Fruit fly (Drosophila melanogaster): Measurements from ENCODE around the gene CG2021.

- TF ChIP-seq CG16779 (tag; optimal IDR thresholded peaks at IDR 0.05) (no peak), CG1621 (tag; optimal IDR thresholded peaks at IDR 0.05) (no peak), fkh (GFP tag; optimal IDR thresholded peaks at IDR 0.05) (no peak), OdsH (GFP tag; optimal IDR thresholded peaks at IDR 0.05) (no peak), Ets21C (GFP tag; optimal IDR thresholded peaks at IDR 0.05) (no peak), CG6163 (GFP tag; IDR thresholded peaks at IDR 0.05) (no peak), Sox102F (GFP tag; optimal IDR thresholded peaks at IDR 0.05) (no peak), cyc (GFP tag; optimal IDR thresholded peaks at IDR 0.05) (no peak), Gug (GFP tag; IDR thresholded peaks at IDR 0.05) (no peak), eg (GFP tag; IDR thresholded peaks at IDR 0.05) (no peak)
These were observed 12.1 kb upstream of the CG2021 start for dm6 chr3L:1789339-1789738.

Measured in whole organism, prepupa.